Fruit fly (Drosophila melanogaster) whole organism: Measurements from ENCODE around the gene shep.

Experiments
- CG8478 ChIP-seq: fragments of >200 bp; optimal IDR thresholded peaks from 2 replicates; lab custom pipeline; 2018; ENCODE audit warnings: inconsistent platforms
- Dll ChIP-seq: fragments of >200 bp; optimal IDR thresholded peaks from 2 replicates; lab custom pipeline; 2017
- EcR ChIP-seq, 2 experiments: fragments of >200 bp; optimal IDR thresholded peaks; 2 replicates each; lab custom pipeline; 2017; ENCODE audit warnings: missing biosample characterization in 2 of 2, missing genetic modification characterization in 2 of 2, missing genetic modification reagents in 2 of 2
- pan ChIP-seq: fragments of >200 bp; optimal IDR thresholded peaks from 2 replicates; lab custom pipeline; 2017
- psq ChIP-seq: fragments of >200 bp; optimal IDR thresholded peaks from 2 replicates; lab custom pipeline; 2017
- usp ChIP-seq: fragments of >200 bp; optimal IDR thresholded peaks from 2 replicates; lab custom pipeline; 2017; ENCODE audit warnings: missing biosample characterization, missing genetic modification characterization, mixed read lengths

The shep gene

dm6 chr3L:5128214-5128613 lies 149.5 kb downstream of the shep start:
- TF ChIP-seq Dll: no peak
- no peak for TF ChIP-seq CG8478 (lab: Kevin White, UChicago)
- TF ChIP-seq psq (lab: Kevin White, UChicago): no peak
- no peak for TF ChIP-seq usp (GFP tag; lab: Kevin White, UChicago)
- no peak for TF ChIP-seq pan (lab: Kevin White, UChicago)
- TF ChIP-seq EcR (GFP tag; optimal IDR thresholded peaks at IDR 0.05; lab: Kevin White, UChicago): no peak

dm6 chr3L:5127609-5128008 lies 150.1 kb downstream of the shep start:
- TF ChIP-seq CG8478 (lab: Kevin White, UChicago) (no peak), psq (lab: Kevin White, UChicago) (no peak), EcR (GFP tag; optimal IDR thresholded peaks at IDR 0.05; lab: Kevin White, UChicago) (no peak), Dll (no peak), pan (lab: Kevin White, UChicago) (no peak), usp (GFP tag; lab: Kevin White, UChicago) (no peak)

dm6 chr3L:5125202-5125601 lies 152.5 kb downstream of the shep start:
- no peak for TF ChIP-seq EcR (GFP tag; optimal IDR thresholded peaks at IDR 0.05; lab: Kevin White, UChicago)
